Fruit fly (Drosophila melanogaster): ENCODE measurements around the gene CG9391.

- TF ChIP-seq pan (optimal IDR thresholded peaks at IDR 0.05) (no peak), CG8478 (optimal IDR thresholded peaks at IDR 0.05) (no peak), Dll (optimal IDR thresholded peaks at IDR 0.05) (no peak), EcR (GFP tag; optimal IDR thresholded peaks at IDR 0.05) (no peak), usp (GFP tag; optimal IDR thresholded peaks at IDR 0.05) (no peak), psq (optimal IDR thresholded peaks at IDR 0.05) (no peak)
Observed at dm6 chr3L:21283795-21284194, 15.7 kb upstream of the CG9391 start.
